Worm (Caenorhabditis elegans) whole organism, L1 larva: Measurements from ENCODE around the gene B0024.3.

Source experiments
- mdl-1 ChIP-seq, 2 experiments: fragments of 150-350 bp; optimal IDR thresholded peaks; 2 replicates each; lab custom pipeline; 2014 to 2017; ENCODE audit warnings: missing biosample characterization in 2 of 2, missing genetic modification characterization in 2 of 2, inconsistent platforms in 1 of 2
- nhr-76 ChIP-seq: sonication (generic microtip); optimal IDR thresholded peaks from 2 replicates; lab custom pipeline; 2017; ENCODE audit warnings: missing biosample characterization, missing genetic modification characterization

DNA sequence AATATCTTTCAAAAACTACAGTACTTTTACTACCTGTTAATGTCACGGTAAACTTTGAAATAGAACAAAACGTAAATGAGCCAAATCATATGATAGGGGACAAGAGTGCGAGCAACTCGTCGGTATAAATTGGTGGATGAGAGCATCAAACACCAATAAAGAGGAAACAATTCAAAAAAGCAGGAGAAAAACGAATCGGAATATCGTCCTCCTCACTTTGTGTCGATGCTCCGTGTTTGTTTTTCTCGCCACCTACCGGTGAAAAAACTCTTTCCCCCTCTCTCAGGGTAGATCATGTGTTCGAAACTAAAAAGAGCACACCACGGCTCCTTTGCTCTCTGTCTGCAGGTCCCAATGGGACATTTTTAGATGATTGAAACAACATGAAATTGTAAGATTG lies 40.7 kb downstream of the B0024.3 start:
- no peak for TF ChIP-seq nhr-76
- TF ChIP-seq mdl-1 (tag; optimal IDR thresholded peaks at IDR 0.05; lab: Kevin White, UChicago): no peak
